Fruit fly (Drosophila melanogaster) Kc167 (cell line): Measurements from ENCODE around the gene CG33768.

Experiments
- Myc ChIP-seq: fragments of >200 bp; optimal IDR thresholded peaks from 2 replicates; lab custom pipeline; 2017; ENCODE audit warnings: missing external identifiers
- psq ChIP-seq: fragments of >200 bp; optimal IDR thresholded peaks from 2 replicates; lab custom pipeline; 2017; ENCODE audit warnings: missing external identifiers
- ttk ChIP-seq: sonication (Bioruptor generic); optimal IDR thresholded peaks from 2 replicates; lab custom pipeline; 2017; ENCODE audit warnings: missing external identifiers

- TF ChIP-seq psq = no peak
- TF ChIP-seq ttk (lab: Kevin White, UChicago) = no peak
- TF ChIP-seq Myc (lab: Kevin White, UChicago) = no peak
Observed at dm6 chr3L:22645327-22645726, 1.6 kb upstream of the CG33768 start, which contains the start of gene CG33766.
